Fruit fly (Drosophila melanogaster) whole organism, prepupa: Measurements from ENCODE around the gene Taf9.

Experiments used
- CG10631 ChIP-seq: fragments of 200-800 bp; sonication (Bioruptor generic); optimal IDR thresholded peaks from 2 replicates; lab custom pipeline; 2016; ENCODE audit warnings: missing biosample characterization, missing genetic modification characterization
- CG10669 ChIP-seq: fragments of 200-800 bp; sonication (Bioruptor generic); optimal IDR thresholded peaks from 3 replicates; lab custom pipeline; 2018; ENCODE audit warnings: missing biosample characterization, mild to moderate bottlenecking, missing genetic modification characterization, moderate library complexity
- CG11762 ChIP-seq: fragments of 200-800 bp; sonication (Bioruptor generic); optimal IDR thresholded peaks from 3 replicates; lab custom pipeline; 2016; ENCODE audit warnings: missing biosample characterization, missing genetic modification characterization; ENCODE audit not compliant: insufficient read depth
- CG11902 ChIP-seq: fragments of 200-800 bp; sonication (Bioruptor generic); optimal IDR thresholded peaks from 3 replicates; lab custom pipeline; 2016; ENCODE audit warnings: missing biosample characterization, missing genetic modification characterization
- CG1621 ChIP-seq: fragments of 200-800 bp; sonication (Bioruptor generic); optimal IDR thresholded peaks from 3 replicates; lab custom pipeline; 2018; ENCODE audit warnings: missing biosample characterization, mild to moderate bottlenecking, missing genetic modification characterization
- CG3032 ChIP-seq: fragments of 200-800 bp; optimal IDR thresholded peaks from 2 replicates; lab custom pipeline; 2019; ENCODE audit warnings: missing biosample characterization, mild to moderate bottlenecking, missing genetic modification characterization, moderate library complexity
- CG32006 ChIP-seq: fragments of 200-800 bp; sonication (Bioruptor generic); optimal IDR thresholded peaks from 3 replicates; lab custom pipeline; 2017; ENCODE audit warnings: missing biosample characterization, mild to moderate bottlenecking, missing genetic modification characterization
- CG34406 ChIP-seq: fragments of 200-800 bp; sonication (Bioruptor generic); optimal IDR thresholded peaks from 3 replicates; lab custom pipeline; 2016; ENCODE audit warnings: missing biosample characterization, missing genetic modification characterization
- CG4318 ChIP-seq: fragments of 200-800 bp; sonication (Bioruptor generic); optimal IDR thresholded peaks from 3 replicates; lab custom pipeline; 2017; ENCODE audit warnings: missing biosample characterization, mild to moderate bottlenecking, missing genetic modification characterization
- CG6163 ChIP-seq: fragments of 200-800 bp; sonication (Bioruptor generic); IDR thresholded peaks from 3 replicates; pipeline ENCODE4 v1.3.6; 2022; ENCODE audit warnings: missing biosample characterization, missing genetic modification characterization
- CG6276 ChIP-seq: fragments of 200-800 bp; sonication (Bioruptor generic); optimal IDR thresholded peaks from 2 replicates; lab custom pipeline; 2017; ENCODE audit warnings: missing biosample characterization, mild to moderate bottlenecking, missing genetic modification characterization
- CG6792 ChIP-seq: fragments of 200-800 bp; sonication (Bioruptor generic); optimal IDR thresholded peaks from 3 replicates; lab custom pipeline; 2016; ENCODE audit warnings: missing biosample characterization, missing genetic modification characterization
- CG6808 ChIP-seq: fragments of 200-800 bp; sonication (Bioruptor generic); optimal IDR thresholded peaks from 3 replicates; lab custom pipeline; 2017; ENCODE audit warnings: missing biosample characterization, missing genetic modification characterization, mild to moderate bottlenecking, moderate library complexity, missing genetic modification reagents
- CG6854 ChIP-seq: fragments of 200-800 bp; sonication (Bioruptor generic); optimal IDR thresholded peaks from 2 replicates; lab custom pipeline; 2017; ENCODE audit warnings: missing biosample characterization, mild to moderate bottlenecking, missing genetic modification characterization
- CG7368 ChIP-seq: fragments of 200-800 bp; sonication (Bioruptor generic); optimal IDR thresholded peaks from 3 replicates; lab custom pipeline; 2016; ENCODE audit warnings: missing biosample characterization, missing genetic modification characterization
- CG8119 ChIP-seq: fragments of 200-800 bp; sonication (Bioruptor generic); IDR thresholded peaks from 3 replicates; pipeline ENCODE4 v1.3.6; 2022; ENCODE audit warnings: missing biosample characterization, missing genetic modification characterization
- CG8319 ChIP-seq: fragments of 200-800 bp; sonication (Bioruptor generic); optimal IDR thresholded peaks from 3 replicates; lab custom pipeline; 2016; ENCODE audit warnings: missing biosample characterization, missing genetic modification characterization
- CG8632 ChIP-seq: fragments of 200-800 bp; sonication (Bioruptor generic); optimal IDR thresholded peaks from 3 replicates; lab custom pipeline; 2016; ENCODE audit warnings: missing biosample characterization, missing genetic modification characterization
- CG9139 ChIP-seq: fragments of 200-800 bp; sonication (Bioruptor generic); optimal IDR thresholded peaks from 3 replicates; lab custom pipeline; 2017; ENCODE audit warnings: missing biosample characterization, mild to moderate bottlenecking, missing genetic modification characterization
- Eip75B ChIP-seq: fragments of 200-800 bp; sonication (Bioruptor generic); optimal IDR thresholded peaks from 3 replicates; lab custom pipeline; 2016; ENCODE audit warnings: missing biosample characterization, missing genetic modification characterization
- Eip78C ChIP-seq: fragments of 200-800 bp; sonication (Bioruptor generic); peaks from one replicate; lab custom pipeline; 2016; ENCODE audit warnings: missing biosample characterization, missing genetic modification characterization
- Ets21C ChIP-seq: fragments of 200-800 bp; sonication (Bioruptor generic); optimal IDR thresholded peaks from 3 replicates; lab custom pipeline; 2016; ENCODE audit warnings: missing biosample characterization, missing genetic modification characterization
- Ets96B ChIP-seq: fragments of 200-800 bp; optimal IDR thresholded peaks from 2 replicates; lab custom pipeline; 2019; ENCODE audit warnings: missing biosample characterization, mild to moderate bottlenecking, missing genetic modification characterization, moderate library complexity
- Lpt ChIP-seq: fragments of 200-800 bp; sonication (Bioruptor generic); optimal IDR thresholded peaks from 3 replicates; lab custom pipeline; 2016; ENCODE audit warnings: missing biosample characterization, missing genetic modification characterization
- OdsH ChIP-seq: fragments of 200-800 bp; sonication (Bioruptor generic); optimal IDR thresholded peaks from 3 replicates; lab custom pipeline; 2016; ENCODE audit warnings: missing biosample characterization, missing genetic modification characterization
- Smox ChIP-seq: fragments of 200-800 bp; sonication (Bioruptor generic); optimal IDR thresholded peaks from 3 replicates; lab custom pipeline; 2016; ENCODE audit warnings: missing biosample characterization, missing genetic modification characterization
- Sox14 ChIP-seq: fragments of 200-800 bp; sonication (Bioruptor generic); optimal IDR thresholded peaks from 3 replicates; lab custom pipeline; 2016; ENCODE audit warnings: missing biosample characterization, missing genetic modification characterization
- Sox15 ChIP-seq: fragments of 200-800 bp; sonication (Bioruptor generic); optimal IDR thresholded peaks from 3 replicates; lab custom pipeline; 2016; ENCODE audit warnings: missing biosample characterization, missing genetic modification characterization
- achi ChIP-seq: fragments of 200-800 bp; sonication (Bioruptor generic); optimal IDR thresholded peaks from 3 replicates; lab custom pipeline; 2016; ENCODE audit warnings: missing biosample characterization, missing genetic modification characterization
- acj6 ChIP-seq: fragments of 200-800 bp; sonication (Bioruptor generic); optimal IDR thresholded peaks from 3 replicates; lab custom pipeline; 2016; ENCODE audit warnings: missing biosample characterization, missing genetic modification characterization
- dsx ChIP-seq: fragments of 200-800 bp; optimal IDR thresholded peaks from 3 replicates; lab custom pipeline; 2019; ENCODE audit warnings: missing biosample characterization, mild to moderate bottlenecking, missing genetic modification characterization, moderate library complexity; ENCODE audit not compliant: poor library complexity, severe bottlenecking
- eg ChIP-seq: fragments of 200-800 bp; sonication (Bioruptor generic); IDR thresholded peaks from 3 replicates; pipeline ENCODE4 v1.3.6; 2022; ENCODE audit warnings: missing biosample characterization, missing genetic modification characterization
- fd59A ChIP-seq: fragments of 200-800 bp; sonication (Bioruptor generic); optimal IDR thresholded peaks from 2 replicates; lab custom pipeline; 2017; ENCODE audit warnings: missing biosample characterization, mild to moderate bottlenecking, missing genetic modification characterization, missing genetic modification reagents
- fkh ChIP-seq: fragments of 200-800 bp; sonication (Bioruptor generic); optimal IDR thresholded peaks from 3 replicates; lab custom pipeline; 2017; ENCODE audit warnings: missing biosample characterization, mild to moderate bottlenecking, missing genetic modification characterization, moderate library complexity
- lz ChIP-seq: fragments of 200-800 bp; sonication (Bioruptor generic); optimal IDR thresholded peaks from 3 replicates; lab custom pipeline; 2016; ENCODE audit warnings: missing biosample characterization, missing genetic modification characterization
- net ChIP-seq: fragments of 200-800 bp; sonication (Bioruptor generic); optimal IDR thresholded peaks from 3 replicates; lab custom pipeline; 2016; ENCODE audit warnings: missing biosample characterization, missing genetic modification characterization
- salr ChIP-seq, 2 experiments: fragments of 200-800 bp; sonication (Bioruptor generic); optimal IDR thresholded peaks; 3 replicates each; lab custom pipeline; 2016 to 2018; ENCODE audit warnings: missing biosample characterization in 2 of 2, missing genetic modification characterization in 2 of 2, mild to moderate bottlenecking in 1 of 2
- spab ChIP-seq: fragments of 200-800 bp; sonication (Bioruptor generic); optimal IDR thresholded peaks from 2 replicates; lab custom pipeline; 2017; ENCODE audit warnings: missing biosample characterization, mild to moderate bottlenecking, missing genetic modification characterization, missing genetic modification reagents
- ss ChIP-seq, 2 experiments: fragments of 200-800 bp; sonication (Bioruptor generic); optimal IDR thresholded peaks; 2 replicates in 1 of 2; 3 replicates in 1 of 2; lab custom pipeline; 2017 to 2018; ENCODE audit warnings: mild to moderate bottlenecking in 2 of 2, missing biosample characterization in 2 of 2, missing genetic modification characterization in 2 of 2, moderate library complexity in 1 of 2
- svp ChIP-seq: fragments of 200-800 bp; sonication (Bioruptor generic); peaks from one replicate; lab custom pipeline; 2016; ENCODE audit warnings: missing biosample characterization, missing genetic modification characterization
- vri ChIP-seq: fragments of 200-800 bp; sonication (Bioruptor generic); optimal IDR thresholded peaks from 3 replicates; lab custom pipeline; 2016; ENCODE audit warnings: missing biosample characterization, mild to moderate bottlenecking, missing genetic modification characterization

Gene Taf9

dm6 chrX:17802353-17803121 lies 39.4 kb upstream of the Taf9 start (continued):
- TF ChIP-seq dsx (GFP tag; lab: Kevin White, UChicago) (peak; percentile 57), Ets96B (tag; lab: Kevin White, UChicago) (peak; percentile 57), acj6 (GFP tag; lab: Kevin White, UChicago) (peak; percentile 82), Smox (GFP tag; lab: Kevin White, UChicago) (peak; percentile 84), eg (GFP tag; lab: Robert Waterston, UW) (peak; percentile 37; the same call in 1 of the 3 replicates), net (GFP tag; lab: Kevin White, UChicago) (peak; percentile 71), CG7368 (GFP tag; lab: Kevin White, UChicago) (peak; percentile 69), CG8632 (GFP tag; lab: Kevin White, UChicago) (peak; percentile 79), CG4318 (GFP tag; lab: Kevin White, UChicago) (peak; percentile 70), CG8319 (peak; percentile 54), CG11902 (peak; percentile 64), vri (GFP tag; lab: Kevin White, UChicago) (peak; percentile 69), achi (GFP tag; lab: Kevin White, UChicago) (peak; percentile 80), fd59A (GFP tag; lab: Kevin White, UChicago) (peak; percentile 75), CG8119 (GFP tag; lab: Robert Waterston, UW) (peak; percentile 80), CG1621 (tag; lab: Kevin White, UChicago) (peak; percentile 58), CG6854 (GFP tag; lab: Kevin White, UChicago) (peak; percentile 38), Sox15 (GFP tag; lab: Kevin White, UChicago) (peak; percentile 64), Eip75B (GFP tag; lab: Kevin White, UChicago) (peak; percentile 70), ss (GFP tag; optimal IDR thresholded peaks at IDR 0.05; lab: Kevin White, UChicago) (peak; percentile 71 to 77), Lpt (GFP tag; lab: Kevin White, UChicago) (peak; percentile 49), CG34406 (peak; percentile 76), Eip78C (peak; percentile 95), Ets21C (peak; percentile 68), CG6163 (GFP tag; lab: Robert Waterston, UW) (peak; percentile 58)

- no peak for TF ChIP-seq Sox15 (GFP tag; lab: Kevin White, UChicago)
- no peak for TF ChIP-seq CG3032
- TF ChIP-seq CG6792 (GFP tag; lab: Kevin White, UChicago), result no peak
- no peak for TF ChIP-seq salr (GFP tag; optimal IDR thresholded peaks at IDR 0.05; lab: Kevin White, UChicago)
- TF ChIP-seq Eip78C, result peak; percentile 42
Measured at dm6 chrX:17804048-17804447, 37.9 kb upstream of the Taf9 start.

- TF ChIP-seq OdsH (GFP tag; lab: Kevin White, UChicago), result peak; percentile 10
- TF ChIP-seq CG8319, result no peak
- TF ChIP-seq achi (GFP tag; lab: Kevin White, UChicago), result no peak
- peak; percentile 16 for TF ChIP-seq CG10631
- TF ChIP-seq CG6163 (GFP tag; lab: Robert Waterston, UW), result peak; percentile 74; the same call in 2 of the 3 replicates
- TF ChIP-seq CG6808 (GFP tag; lab: Kevin White, UChicago), result peak; percentile 71
- TF ChIP-seq fd59A (GFP tag; lab: Kevin White, UChicago), result no peak
- no peak for TF ChIP-seq Ets21C
- TF ChIP-seq CG8632 (GFP tag; lab: Kevin White, UChicago), result no peak
- TF ChIP-seq ss (GFP tag; optimal IDR thresholded peaks at IDR 0.05; lab: Kevin White, UChicago), result peak; percentile 81 to 93
- TF ChIP-seq vri (GFP tag; lab: Kevin White, UChicago), result no peak
- no peak for TF ChIP-seq CG6276 (GFP tag; lab: Kevin White, UChicago)
- peak; percentile 19 for TF ChIP-seq CG3032
- TF ChIP-seq fkh (GFP tag; lab: Kevin White, UChicago), result no peak
- TF ChIP-seq CG32006 (GFP tag; lab: Kevin White, UChicago), result no peak
- peak; percentile 77 for TF ChIP-seq CG9139 (GFP tag; lab: Kevin White, UChicago)
- TF ChIP-seq Sox14, result no peak
- no peak for TF ChIP-seq svp (GFP tag; lab: Kevin White, UChicago)
- TF ChIP-seq CG11902, result no peak
- TF ChIP-seq CG10669 (GFP tag; lab: Kevin White, UChicago), result peak; percentile 15
- no peak for TF ChIP-seq lz (GFP tag; lab: Kevin White, UChicago)
- TF ChIP-seq CG11762 (GFP tag; lab: Kevin White, UChicago), result no peak
- peak; percentile 24 for TF ChIP-seq Eip78C
- TF ChIP-seq spab (GFP tag; lab: Kevin White, UChicago), result peak; percentile 39
- TF ChIP-seq CG8119 (GFP tag; lab: Robert Waterston, UW), result 0 out of 3 replicates have a peak, but pooled peaks have one; percentile 22
- TF ChIP-seq eg (GFP tag; lab: Robert Waterston, UW), result 0 out of 3 replicates have a peak, but pooled peaks have one; percentile 28
- TF ChIP-seq Ets96B (tag; lab: Kevin White, UChicago), result peak; percentile 9
- TF ChIP-seq, all 60 proteins: peak for 13
Measured at dm6 chrX:17806335-17806734, 35.6 kb upstream of the Taf9 start.
